Fruit fly (Drosophila melanogaster) whole organism, adult: Measurements from ENCODE around the gene Cip4.

Experiments used
- CG11617 ChIP-seq: fragments of 200-800 bp; sonication (Bioruptor generic); optimal IDR thresholded peaks from 2 replicates; lab custom pipeline; 2017; ENCODE audit warnings: mild to moderate bottlenecking, missing biosample characterization, missing genetic modification reagents, missing genetic modification characterization
- CG12768 ChIP-seq: fragments of 200-800 bp; sonication (Bioruptor generic); optimal IDR thresholded peaks from 2 replicates; lab custom pipeline; 2017; ENCODE audit warnings: missing biosample characterization, missing genetic modification characterization, mild to moderate bottlenecking, moderate library complexity, missing genetic modification reagents
- CG14711 ChIP-seq: fragments of 200-800 bp; sonication (Bioruptor generic); optimal IDR thresholded peaks from 2 replicates; lab custom pipeline; 2018; ENCODE audit warnings: missing biosample characterization, mild to moderate bottlenecking, missing genetic modification characterization, moderate library complexity
- CG1620 ChIP-seq: fragments of 200-800 bp; sonication (Bioruptor generic); optimal IDR thresholded peaks from 2 replicates; lab custom pipeline; 2016; ENCODE audit warnings: missing biosample characterization, missing genetic modification characterization
- CG33017 ChIP-seq: fragments of 200-800 bp; sonication (Bioruptor generic); optimal IDR thresholded peaks from 2 replicates; lab custom pipeline; 2018; ENCODE audit warnings: missing biosample characterization, mild to moderate bottlenecking, missing genetic modification characterization, moderate library complexity
- CG5204 ChIP-seq: fragments of 200-800 bp; sonication (Bioruptor generic); optimal IDR thresholded peaks from 2 replicates; lab custom pipeline; 2016; ENCODE audit warnings: missing biosample characterization, missing genetic modification characterization
- CG7045 ChIP-seq: fragments of 200-800 bp; sonication (Bioruptor generic); optimal IDR thresholded peaks from 2 replicates; lab custom pipeline; 2017; ENCODE audit warnings: missing biosample characterization, mild to moderate bottlenecking, missing genetic modification characterization
- CG7101 ChIP-seq: fragments of 200-800 bp; sonication (Bioruptor generic); optimal IDR thresholded peaks from 2 replicates; lab custom pipeline; 2018; ENCODE audit warnings: missing biosample characterization, mild to moderate bottlenecking, missing genetic modification characterization, moderate library complexity
- Clk ChIP-seq: fragments of 200-800 bp; sonication (Bioruptor generic); optimal IDR thresholded peaks from 2 replicates; lab custom pipeline; 2017; ENCODE audit warnings: missing biosample characterization, missing genetic modification characterization
- Crg-1 ChIP-seq: fragments of 200-800 bp; sonication (Bioruptor generic); optimal IDR thresholded peaks from 2 replicates; lab custom pipeline; 2016; ENCODE audit warnings: missing biosample characterization, missing genetic modification characterization
- Hr96 ChIP-seq: fragments of 200-800 bp; sonication (Bioruptor generic); optimal IDR thresholded peaks from 2 replicates; lab custom pipeline; 2016; ENCODE audit warnings: missing biosample characterization, missing genetic modification characterization
- Mnt ChIP-seq: fragments of 200-800 bp; sonication (Bioruptor generic); optimal IDR thresholded peaks from 2 replicates; lab custom pipeline; 2016; ENCODE audit warnings: missing biosample characterization, mild to moderate bottlenecking, missing genetic modification characterization
- bab1 ChIP-seq: fragments of 200-800 bp; sonication (Bioruptor generic); optimal IDR thresholded peaks from 3 replicates; lab custom pipeline; 2019; ENCODE audit warnings: missing biosample characterization, mild to moderate bottlenecking, missing genetic modification characterization, moderate library complexity
- cic ChIP-seq: fragments of 200-800 bp; sonication (Bioruptor generic); optimal IDR thresholded peaks from 2 replicates; lab custom pipeline; 2017; ENCODE audit warnings: missing biosample characterization, mild to moderate bottlenecking, missing genetic modification characterization, moderate library complexity
- cnc ChIP-seq, 2 experiments: fragments of >200 bp; optimal IDR thresholded peaks; 2 replicates each; lab custom pipeline; 2017
- kay ChIP-seq: fragments of 200-800 bp; sonication (Bioruptor generic); peaks from one replicate; lab custom pipeline; 2016; ENCODE audit warnings: missing biosample characterization, missing genetic modification characterization, borderline replicate concordance
- ovo ChIP-seq: fragments of 200-800 bp; sonication (Bioruptor generic); optimal IDR thresholded peaks from 2 replicates; lab custom pipeline; 2016; ENCODE audit warnings: missing biosample characterization, missing genetic modification characterization
- pad ChIP-seq: fragments of 200-800 bp; sonication (Bioruptor generic); optimal IDR thresholded peaks from 3 replicates; lab custom pipeline; 2017; ENCODE audit warnings: missing biosample characterization, missing genetic modification characterization, mild to moderate bottlenecking, moderate library complexity, missing genetic modification reagents
- tj ChIP-seq: fragments of 200-800 bp; sonication (Bioruptor generic); optimal IDR thresholded peaks from 3 replicates; lab custom pipeline; 2017; ENCODE audit warnings: missing biosample characterization, mild to moderate bottlenecking, missing genetic modification characterization, moderate library complexity
- toe ChIP-seq: fragments of 200-800 bp; sonication (Bioruptor generic); optimal IDR thresholded peaks from 2 replicates; lab custom pipeline; 2016; ENCODE audit warnings: missing biosample characterization, missing genetic modification characterization

The Cip4 gene

DNA sequence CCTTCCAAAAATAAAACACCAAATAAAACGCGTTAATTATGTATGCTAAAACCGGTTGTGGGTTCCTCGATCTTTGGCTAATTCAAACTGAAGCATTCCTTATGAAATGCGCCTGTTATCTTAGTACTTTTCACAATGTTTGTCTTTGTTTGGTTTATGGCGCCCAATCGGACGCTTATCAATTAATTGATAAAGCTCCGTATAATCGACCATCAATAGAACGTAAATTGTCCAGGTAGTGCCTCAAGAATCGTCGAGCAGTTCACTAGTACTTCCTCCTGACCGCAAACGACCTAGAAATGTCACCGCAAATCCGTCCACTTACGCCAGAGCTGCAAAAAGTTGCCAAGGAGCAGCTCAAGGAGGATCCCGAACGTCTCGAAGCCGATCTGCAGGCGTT is 1.3 kb upstream of the Cip4 start, which contains the start of gene CG33514:
TSS of gene CG33514 (plus strand) at position 238 of the 400 bp plus-strand sequence.
- TF ChIP-seq Hr96 (GFP tag; lab: Kevin White, UChicago): no peak
- TF ChIP-seq cic (GFP tag; lab: Kevin White, UChicago): peak; percentile 53

DNA sequence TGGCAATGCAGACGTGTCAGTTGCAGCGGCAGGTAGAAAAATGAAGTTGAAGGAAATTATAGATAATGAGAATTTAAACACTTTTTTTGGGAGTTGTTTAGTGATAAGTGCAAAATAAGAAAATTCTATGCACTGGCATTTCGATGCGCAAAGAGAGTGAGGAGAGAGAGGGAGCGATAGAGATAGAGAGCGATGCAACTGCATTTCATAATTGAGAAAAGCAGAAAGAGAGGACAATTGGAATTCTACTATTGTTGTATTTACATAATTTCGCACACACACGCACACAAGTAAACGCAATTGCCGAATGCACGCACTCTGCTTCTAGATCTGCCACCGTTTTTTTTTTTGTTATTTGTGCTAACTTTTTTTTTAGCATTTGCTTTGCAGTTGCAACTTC is 418 bp downstream of the Cip4 start:
- TF ChIP-seq bab1 (GFP tag; lab: Kevin White, UChicago): no peak
- no peak for TF ChIP-seq CG1620 (GFP tag; lab: Kevin White, UChicago)
- TF ChIP-seq pad (GFP tag; lab: Kevin White, UChicago): no peak
- TF ChIP-seq tj (GFP tag; lab: Kevin White, UChicago): no peak
- no peak for TF ChIP-seq CG11617 (GFP tag; lab: Kevin White, UChicago)
- TF ChIP-seq CG12768 (GFP tag; lab: Kevin White, UChicago): no peak
- no peak for TF ChIP-seq CG33017 (tag; lab: Kevin White, UChicago)
- TF ChIP-seq CG7101 (tag; lab: Kevin White, UChicago): no peak
- no peak for TF ChIP-seq cnc (optimal IDR thresholded peaks at IDR 0.05; lab: Kevin White, UChicago)
- no peak for TF ChIP-seq CG7045 (GFP tag; lab: Kevin White, UChicago)
- TF ChIP-seq Crg-1: no peak
- no peak for TF ChIP-seq Mnt (GFP tag; lab: Kevin White, UChicago)
- TF ChIP-seq ovo: no peak
- TF ChIP-seq toe (GFP tag; lab: Kevin White, UChicago): no peak

DNA sequence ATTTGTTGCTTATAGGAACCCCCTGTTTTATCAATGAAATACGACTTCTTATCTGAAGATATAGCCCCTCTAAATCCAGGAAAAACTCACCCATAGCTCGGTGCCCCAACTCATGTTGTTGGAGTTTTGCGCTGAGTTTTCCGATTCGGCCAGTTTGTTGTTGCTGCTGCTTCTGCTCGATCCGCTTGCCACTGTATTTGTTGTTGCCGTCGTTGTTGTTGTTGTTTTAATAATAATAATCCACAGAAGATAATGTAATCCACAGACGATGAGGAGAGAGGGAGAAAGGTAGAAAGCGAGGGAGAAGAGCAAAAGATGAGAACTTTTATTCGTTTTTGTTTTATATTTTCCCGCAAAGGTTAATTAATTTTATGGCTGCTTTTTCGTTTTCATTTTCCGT is 965 bp downstream of the Cip4 start:
- TF ChIP-seq Mnt (GFP tag; lab: Kevin White, UChicago) (no peak), CG7101 (tag; lab: Kevin White, UChicago) (no peak), cnc (optimal IDR thresholded peaks at IDR 0.05; lab: Kevin White, UChicago) (no peak), ovo (no peak), CG33017 (tag; lab: Kevin White, UChicago) (no peak), CG11617 (GFP tag; lab: Kevin White, UChicago) (no peak), toe (GFP tag; lab: Kevin White, UChicago) (no peak), CG5204 (GFP tag; lab: Kevin White, UChicago) (no peak), CG12768 (GFP tag; lab: Kevin White, UChicago) (no peak), CG7045 (GFP tag; lab: Kevin White, UChicago) (no peak), Hr96 (GFP tag; lab: Kevin White, UChicago) (no peak), Clk (GFP tag; lab: Kevin White, UChicago) (no peak), cic (GFP tag; lab: Kevin White, UChicago) (no peak), tj (GFP tag; lab: Kevin White, UChicago) (no peak), CG14711 (no peak), pad (GFP tag; lab: Kevin White, UChicago) (no peak), Crg-1 (no peak)

DNA sequence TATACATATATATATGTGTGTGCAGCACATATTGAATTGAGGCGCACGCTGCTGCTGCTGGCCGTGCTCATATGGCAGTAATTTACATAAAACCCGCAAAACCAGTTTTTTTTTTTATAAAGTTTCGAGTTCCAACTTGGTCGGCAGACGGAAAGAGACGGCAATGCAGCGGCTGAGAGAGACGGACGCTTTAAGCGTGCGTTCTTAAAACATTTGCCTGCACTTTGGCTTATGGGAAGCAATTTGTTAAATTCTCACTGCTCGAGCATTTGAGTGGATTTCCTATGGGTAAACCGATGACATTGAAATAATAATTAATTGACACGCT is 3.6 kb downstream of the Cip4 start:
- TF ChIP-seq Hr96 (GFP tag; lab: Kevin White, UChicago) (no peak), tj (GFP tag; lab: Kevin White, UChicago) (peak; percentile 48)

DNA sequence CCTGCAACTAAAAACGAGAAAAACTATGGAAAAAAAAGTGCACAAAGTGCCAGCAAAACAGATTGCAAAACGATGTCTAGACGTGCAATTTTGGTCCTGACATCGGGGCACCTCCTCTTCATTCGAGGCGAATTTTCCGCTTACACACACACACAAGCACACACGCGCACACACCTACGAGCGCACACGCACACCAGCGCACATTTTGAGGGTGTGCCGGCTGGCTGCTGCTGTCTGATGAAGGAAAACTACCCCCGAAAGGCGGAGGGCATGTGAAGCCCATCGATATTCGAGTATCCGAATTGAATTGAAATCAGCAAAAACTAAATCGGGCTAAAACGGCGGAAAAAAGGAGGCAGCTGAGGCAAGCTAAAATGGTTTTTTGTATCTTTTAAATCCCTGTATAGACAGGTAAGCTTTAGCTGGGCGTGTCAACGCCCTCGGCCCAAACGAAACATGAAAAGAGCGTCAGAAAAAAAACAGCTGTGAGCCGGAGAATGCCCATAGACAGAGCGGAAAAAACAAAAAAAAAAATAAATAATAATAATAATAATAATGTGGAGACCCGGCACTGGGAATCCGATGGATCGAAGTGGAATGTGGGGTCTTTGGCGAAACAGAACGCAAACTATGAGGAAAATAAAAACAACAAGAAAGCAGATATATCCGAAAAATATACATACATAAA is 4.1 kb downstream of the Cip4 start:
- TF ChIP-seq tj (GFP tag; lab: Kevin White, UChicago) (peak; percentile 74), CG7045 (GFP tag; lab: Kevin White, UChicago) (no peak)

DNA sequence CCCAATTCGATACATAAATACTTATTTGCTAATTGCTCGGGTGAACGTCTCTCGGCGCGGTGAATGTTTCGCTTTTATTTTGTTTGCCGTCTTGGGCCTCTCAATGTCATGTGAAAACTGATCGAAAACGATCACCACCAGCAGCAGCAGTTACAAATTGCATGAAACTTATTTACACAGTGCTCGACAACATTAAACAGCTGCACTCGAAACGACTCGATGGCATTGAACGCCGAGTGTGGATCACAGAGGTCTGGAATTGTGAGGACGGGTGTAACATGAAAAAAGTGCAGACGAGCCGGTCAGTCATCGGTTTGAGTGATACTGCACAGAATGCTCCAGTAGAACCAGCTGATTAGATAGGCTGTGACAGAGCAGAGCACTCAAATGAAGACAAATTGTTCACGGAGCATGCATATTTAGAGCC is 6.2 kb downstream of the Cip4 start:
- TF ChIP-seq bab1 (GFP tag; lab: Kevin White, UChicago) (no peak), Clk (GFP tag; lab: Kevin White, UChicago) (no peak), CG7101 (tag; lab: Kevin White, UChicago) (peak; percentile 5), ovo (peak; percentile 14), cic (GFP tag; lab: Kevin White, UChicago) (peak; percentile 14), kay (no peak)

DNA sequence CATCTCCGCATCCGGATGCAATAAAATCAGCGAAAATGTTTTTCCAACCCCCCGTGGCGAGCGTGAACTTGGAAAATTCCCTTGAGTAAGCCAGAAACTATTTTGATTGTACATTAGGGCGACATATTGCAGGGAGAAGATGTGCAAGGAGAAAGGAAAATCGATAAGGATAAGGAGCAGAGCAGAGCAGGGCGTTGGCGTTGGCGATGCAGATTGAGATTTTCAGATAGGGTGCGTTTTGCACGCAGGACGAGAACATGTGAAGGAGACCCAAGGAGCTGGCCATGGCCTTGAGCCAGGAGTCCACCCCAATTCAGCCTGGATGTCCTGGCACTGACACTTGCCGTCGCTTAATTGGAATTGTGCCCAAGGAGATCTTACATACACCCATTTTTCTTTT is 6.9 kb downstream of the Cip4 start:
- TF ChIP-seq CG12768 (GFP tag; lab: Kevin White, UChicago) (no peak), CG1620 (GFP tag; lab: Kevin White, UChicago) (no peak), CG7101 (tag; lab: Kevin White, UChicago) (no peak), bab1 (GFP tag; lab: Kevin White, UChicago) (no peak), ovo (no peak)
